Worm (Caenorhabditis elegans): ENCODE data around the gene str-7.

str-7 gene

ce11 chrV:16141071-16141470 is 41.7 kb upstream of the str-7 start, which contains the start of gene clc-32:
clc-32 (minus strand) TSS chrV:16141171.
- no peak for TF ChIP-seq elt-1 (tag; optimal IDR thresholded peaks at IDR 0.05; ENCODE audit: borderline replicate concordance, insufficient read depth)

ce11 chrV:16139529-16139928 is 40.2 kb upstream of the str-7 start, which contains the start of gene clc-11:
clc-11 (minus strand) TSS chrV:16139629.
- TF ChIP-seq nhr-2 (tag; optimal IDR thresholded peaks at IDR 0.05) = no peak
- no peak for TF ChIP-seq blmp-1 (tag; optimal IDR thresholded peaks at IDR 0.05)
- TF ChIP-seq ces-1 (GFP tag; optimal IDR thresholded peaks at IDR 0.05) = no peak
- no peak for TF ChIP-seq sem-2 (GFP tag; optimal IDR thresholded peaks at IDR 0.05)
- TF ChIP-seq snpc-4 (tag; optimal IDR thresholded peaks at IDR 0.05) = no peak
- no peak for TF ChIP-seq zip-8 (tag; optimal IDR thresholded peaks at IDR 0.05)
- TF ChIP-seq elt-3 (tag; optimal IDR thresholded peaks at IDR 0.05) = no peak
- TF ChIP-seq drap-1 (GFP tag; optimal IDR thresholded peaks at IDR 0.05) = no peak
- no peak for TF ChIP-seq elt-1 (tag; optimal IDR thresholded peaks at IDR 0.05; ENCODE audit: borderline replicate concordance, insufficient read depth)
- TF ChIP-seq nhr-28 (tag; optimal IDR thresholded peaks at IDR 0.05) = no peak
- TF ChIP-seq sptf-1 (tag; optimal IDR thresholded peaks at IDR 0.05) = no peak
- TF ChIP-seq flh-1 (GFP tag; optimal IDR thresholded peaks at IDR 0.05) = no peak
- no peak for TF ChIP-seq ztf-11 (tag; optimal IDR thresholded peaks at IDR 0.05)
- TF ChIP-seq ceh-43 (GFP tag; optimal IDR thresholded peaks at IDR 0.05) = no peak
- TF ChIP-seq ham-2 (GFP tag; optimal IDR thresholded peaks at IDR 0.05) = no peak

- TF ChIP-seq ceh-43 (GFP tag; optimal IDR thresholded peaks at IDR 0.05) = no peak
- TF ChIP-seq nhr-76 (tag; optimal IDR thresholded peaks at IDR 0.05) = no peak
- no peak for TF ChIP-seq flh-1 (GFP tag; optimal IDR thresholded peaks at IDR 0.05)
- no peak for TF ChIP-seq sem-2 (GFP tag; optimal IDR thresholded peaks at IDR 0.05)
- TF ChIP-seq tbx-8 (GFP tag; optimal IDR thresholded peaks at IDR 0.05) = no peak
- no peak for TF ChIP-seq nhr-237 (tag; optimal IDR thresholded peaks at IDR 0.05)
- TF ChIP-seq hlh-1 (tag; optimal IDR thresholded peaks at IDR 0.05) = no peak
- no peak for TF ChIP-seq lin-13 (tag; optimal IDR thresholded peaks at IDR 0.05)
- TF ChIP-seq nhr-2 (tag; optimal IDR thresholded peaks at IDR 0.05) = no peak
- TF ChIP-seq unc-39 (tag; optimal IDR thresholded peaks at IDR 0.05) = no peak
- no peak for TF ChIP-seq ztf-11 (tag; optimal IDR thresholded peaks at IDR 0.05)
- TF ChIP-seq zip-8 (tag; optimal IDR thresholded peaks at IDR 0.05) = no peak
- no peak for TF ChIP-seq pha-4 (tag; optimal IDR thresholded peaks at IDR 0.05)
- no peak for TF ChIP-seq bed-3 (GFP tag; optimal IDR thresholded peaks at IDR 0.05)
- TF ChIP-seq drap-1 (GFP tag; optimal IDR thresholded peaks at IDR 0.05) = no peak
- TF ChIP-seq lin-32 (GFP tag; optimal IDR thresholded peaks at IDR 0.05) = no peak
- no peak for TF ChIP-seq elt-3 (tag; optimal IDR thresholded peaks at IDR 0.05)
- no peak for TF ChIP-seq ceh-83 (GFP tag; optimal IDR thresholded peaks at IDR 0.05)
- TF ChIP-seq nhr-12 (tag; optimal IDR thresholded peaks at IDR 0.05) = no peak
These were observed 37.7 kb upstream of the str-7 start, which contains the start of gene F44G3.7 for ce11 chrV:16137043-16137442. F44G3.7 (minus strand) TSS chrV:16137143.

ce11 chrV:16132705-16133104 is 33.4 kb upstream of the str-7 start, which contains the start of gene fbxa-144:
fbxa-144 (minus strand) TSS chrV:16132805.
- TF ChIP-seq nhr-237 (tag; optimal IDR thresholded peaks at IDR 0.05) (no peak), nhr-2 (tag; optimal IDR thresholded peaks at IDR 0.05) (no peak), nhr-76 (tag; optimal IDR thresholded peaks at IDR 0.05) (no peak), unc-62 (GFP tag; optimal IDR thresholded peaks at IDR 0.05) (no peak), ceh-83 (GFP tag; optimal IDR thresholded peaks at IDR 0.05) (no peak)

- TF ChIP-seq nhr-76 (tag; optimal IDR thresholded peaks at IDR 0.05) (no peak), M03D4.4 (tag; optimal IDR thresholded peaks at IDR 0.05) (no peak), mab-5 (tag; optimal IDR thresholded peaks at IDR 0.05) (no peak), elt-1 (tag; optimal IDR thresholded peaks at IDR 0.05; ENCODE audit: borderline replicate concordance, insufficient read depth) (no peak), mep-1 (tag; optimal IDR thresholded peaks at IDR 0.05) (no peak), cnd-1 (tag; optimal IDR thresholded peaks at IDR 0.05) (no peak)
These were observed 32.9 kb upstream of the str-7 start for ce11 chrV:16132215-16132614.

DNA sequence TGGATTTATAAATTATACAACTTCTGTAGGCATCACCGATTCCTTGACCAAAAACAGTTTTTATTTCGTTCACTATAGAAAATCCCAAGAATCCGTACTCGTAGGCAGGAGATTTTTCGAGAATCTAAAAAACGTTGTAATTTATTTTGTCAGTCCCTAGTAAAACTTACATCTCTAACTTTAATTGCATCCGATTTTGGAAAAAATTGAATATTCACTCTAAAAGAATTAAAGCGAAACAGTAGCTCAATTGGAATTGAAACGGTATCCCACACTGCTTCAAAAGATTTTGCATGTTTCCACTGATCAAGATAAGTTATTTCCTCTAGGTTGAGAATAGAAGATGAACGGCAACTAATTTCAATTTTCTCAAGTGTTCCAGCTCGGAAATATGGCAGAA is 31.9 kb upstream of the str-7 start, which contains the start of gene fbxa-142:
TSS of gene fbxa-142 (minus strand) at position 101 of the 400 bp plus-strand sequence.
- TF ChIP-seq zip-8 (tag; optimal IDR thresholded peaks at IDR 0.05) (no peak), drap-1 (GFP tag; optimal IDR thresholded peaks at IDR 0.05) (no peak), flh-1 (GFP tag; optimal IDR thresholded peaks at IDR 0.05) (no peak), pha-4 (tag; optimal IDR thresholded peaks at IDR 0.05) (no peak), unc-120 (tag; optimal IDR thresholded peaks at IDR 0.05; ENCODE audit: poor library complexity, severe bottlenecking) (no peak), lin-13 (tag; optimal IDR thresholded peaks at IDR 0.05) (no peak), lin-32 (GFP tag; optimal IDR thresholded peaks at IDR 0.05) (no peak), mab-5 (tag; optimal IDR thresholded peaks at IDR 0.05) (no peak), cnd-1 (tag; optimal IDR thresholded peaks at IDR 0.05) (no peak), nhr-28 (tag; optimal IDR thresholded peaks at IDR 0.05) (no peak), sptf-1 (tag; optimal IDR thresholded peaks at IDR 0.05) (no peak), mep-1 (tag; optimal IDR thresholded peaks at IDR 0.05) (no peak), ztf-11 (tag; optimal IDR thresholded peaks at IDR 0.05) (no peak), sem-2 (GFP tag; optimal IDR thresholded peaks at IDR 0.05) (no peak), lsy-2 (tag; optimal IDR thresholded peaks at IDR 0.05) (no peak), unc-39 (tag; optimal IDR thresholded peaks at IDR 0.05) (no peak), snpc-4 (tag; optimal IDR thresholded peaks at IDR 0.05) (no peak)
